Fruit fly (Drosophila melanogaster): ENCODE results near the gene CG43680.
A peak's percentile ranks its signal among the peaks of the same experiment; 100 is the strongest.

CG43680 gene

dm6 chr3L:15093929-15094588 lies 40.9 kb upstream of the CG43680 start (continued):
- no peak for TF ChIP-seq CG1621 (tag; optimal IDR thresholded peaks at IDR 0.05)
- peak; percentile 19 for TF ChIP-seq Hr4 (GFP tag; optimal IDR thresholded peaks at IDR 0.05)
- peak; percentile 73 for TF ChIP-seq Eip78C (GFP tag)
- peak; percentile 32 for TF ChIP-seq CG6808 (GFP tag; optimal IDR thresholded peaks at IDR 0.05)
- TF ChIP-seq ss (GFP tag; optimal IDR thresholded peaks at IDR 0.05): no peak
- TF ChIP-seq Eip75B (GFP tag; optimal IDR thresholded peaks at IDR 0.05): peak; percentile 15
- TF ChIP-seq lz (GFP tag; optimal IDR thresholded peaks at IDR 0.05): peak; percentile 2
- no peak for TF ChIP-seq Lpt (GFP tag; optimal IDR thresholded peaks at IDR 0.05)
- peak; percentile 20 for TF ChIP-seq Hr39 (GFP tag; optimal IDR thresholded peaks at IDR 0.05)
- TF ChIP-seq CG11902 (GFP tag; optimal IDR thresholded peaks at IDR 0.05): no peak
- TF ChIP-seq Sox15 (GFP tag; optimal IDR thresholded peaks at IDR 0.05): no peak
- no peak for TF ChIP-seq CG3919 (GFP tag; optimal IDR thresholded peaks at IDR 0.05)
- no peak for TF ChIP-seq Hr38 (GFP tag; optimal IDR thresholded peaks at IDR 0.05)
- peak; percentile 35 for TF ChIP-seq pdm3 (GFP tag; optimal IDR thresholded peaks at IDR 0.05)
- no peak for TF ChIP-seq CG32006 (GFP tag; optimal IDR thresholded peaks at IDR 0.05)

DNA sequence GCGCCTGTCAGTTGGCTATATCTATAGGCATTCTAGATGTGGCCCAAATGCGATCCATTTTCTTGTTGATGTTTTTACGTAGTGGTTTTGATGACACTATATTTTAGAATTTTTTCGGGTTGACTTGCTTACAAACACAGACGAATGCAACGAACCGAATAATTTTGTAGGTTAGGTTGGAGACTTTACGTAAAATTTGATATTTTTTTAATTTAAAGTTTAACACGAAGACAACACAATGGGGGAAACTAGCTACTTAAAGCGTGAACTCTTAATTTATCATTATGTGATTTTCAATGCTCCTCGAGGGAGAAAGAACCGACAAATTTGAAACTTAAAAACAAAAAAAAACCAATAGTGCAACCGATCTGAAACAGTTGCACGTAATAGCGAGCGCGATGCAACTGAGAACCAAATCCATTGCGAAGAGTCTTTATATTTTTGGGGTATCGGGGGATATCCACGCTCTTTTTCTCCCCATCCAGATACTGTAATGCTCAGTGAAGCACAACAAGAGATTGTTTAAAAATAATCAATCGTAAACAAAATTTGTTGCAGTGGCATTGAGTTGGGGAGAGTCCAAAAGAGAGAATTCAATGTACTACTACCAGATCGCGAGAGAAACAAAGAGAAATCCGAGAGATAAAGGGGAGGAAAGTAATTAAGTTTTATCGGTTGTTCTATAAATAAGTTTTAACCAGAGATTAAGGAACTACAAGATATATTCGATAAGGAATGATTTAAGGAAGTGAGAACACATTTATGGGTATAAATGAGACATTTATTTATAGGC lies 36.9 kb upstream of the CG43680 start:
- TF ChIP-seq Met (GFP tag; optimal IDR thresholded peaks at IDR 0.05): no peak
- TF ChIP-seq CG10669 (GFP tag; optimal IDR thresholded peaks at IDR 0.05): no peak
- no peak for TF ChIP-seq esn (GFP tag; optimal IDR thresholded peaks at IDR 0.05)

DNA sequence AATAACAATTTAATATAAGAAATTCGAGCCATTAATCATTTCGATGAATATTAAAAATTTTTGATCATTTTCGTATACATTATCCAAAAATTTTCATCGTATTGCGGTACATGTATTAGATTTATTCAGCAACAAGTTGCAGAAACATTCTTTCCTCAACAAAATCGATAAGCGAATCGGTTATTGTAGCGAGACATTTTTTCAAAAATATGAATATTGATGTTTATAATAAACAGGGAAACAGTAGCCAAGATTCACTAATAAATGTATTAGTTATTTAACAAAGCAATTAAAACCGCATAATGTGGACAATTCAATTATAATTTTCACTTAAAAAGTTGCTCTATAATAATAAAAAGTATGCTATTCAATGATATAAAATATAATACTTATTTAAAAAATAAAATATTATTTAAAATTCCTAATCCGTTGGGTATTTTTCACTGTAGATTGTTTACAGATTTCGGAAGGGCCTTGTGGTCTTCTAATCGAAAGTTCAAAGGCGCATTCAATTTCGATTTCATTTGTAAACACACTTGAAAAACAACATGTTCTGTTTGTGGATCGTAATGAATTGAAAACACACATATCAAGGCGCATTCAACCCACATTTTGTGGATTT lies 36.0 kb upstream of the CG43680 start:
- TF ChIP-seq CG3919 (GFP tag; optimal IDR thresholded peaks at IDR 0.05) (no peak), CG6808 (GFP tag; optimal IDR thresholded peaks at IDR 0.05) (no peak), ss (GFP tag; optimal IDR thresholded peaks at IDR 0.05) (no peak), cyc (GFP tag; optimal IDR thresholded peaks at IDR 0.05) (no peak), salr (GFP tag; optimal IDR thresholded peaks at IDR 0.05) (no peak), CG11762 (GFP tag; optimal IDR thresholded peaks at IDR 0.05; ENCODE audit: insufficient read depth) (no peak), Eip93F (GFP tag; optimal IDR thresholded peaks at IDR 0.05) (no peak), esn (GFP tag; optimal IDR thresholded peaks at IDR 0.05) (no peak), CG15336 (GFP tag; IDR thresholded peaks at IDR 0.05) (no peak), CG3032 (tag; optimal IDR thresholded peaks at IDR 0.05) (no peak), vri (GFP tag; optimal IDR thresholded peaks at IDR 0.05) (no peak), Lpt (GFP tag; optimal IDR thresholded peaks at IDR 0.05) (no peak), Hr4 (GFP tag; optimal IDR thresholded peaks at IDR 0.05) (no peak), Sox102F (GFP tag; optimal IDR thresholded peaks at IDR 0.05) (no peak)

- TF ChIP-seq CG15336 (GFP tag; IDR thresholded peaks at IDR 0.05): peak; percentile 17; the same call in 1 of the 2 replicates
- TF ChIP-seq svp (GFP tag): peak; percentile 95
- TF ChIP-seq CG6276 (GFP tag; optimal IDR thresholded peaks at IDR 0.05): peak; percentile 5
- TF ChIP-seq CG6163 (GFP tag; IDR thresholded peaks at IDR 0.05): no peak
- TF ChIP-seq Sox14 (GFP tag; optimal IDR thresholded peaks at IDR 0.05): no peak
These were observed 35.1 kb upstream of the CG43680 start for dm6 chr3L:15088285-15088684.

- no peak for TF ChIP-seq Met (GFP tag; optimal IDR thresholded peaks at IDR 0.05)
- TF ChIP-seq vri (GFP tag; optimal IDR thresholded peaks at IDR 0.05): no peak
- TF ChIP-seq CG34406 (GFP tag; optimal IDR thresholded peaks at IDR 0.05): no peak
- no peak for TF ChIP-seq Eip93F (GFP tag; optimal IDR thresholded peaks at IDR 0.05)
- TF ChIP-seq CG11762 (GFP tag; optimal IDR thresholded peaks at IDR 0.05; ENCODE audit: insufficient read depth): no peak
- no peak for TF ChIP-seq CG8632 (GFP tag; optimal IDR thresholded peaks at IDR 0.05)
- TF ChIP-seq CG6854 (GFP tag; optimal IDR thresholded peaks at IDR 0.05): no peak
- TF ChIP-seq achi (GFP tag; optimal IDR thresholded peaks at IDR 0.05): no peak
- TF ChIP-seq cyc (GFP tag; optimal IDR thresholded peaks at IDR 0.05): no peak
- TF ChIP-seq CG6276 (GFP tag; optimal IDR thresholded peaks at IDR 0.05): no peak
- TF ChIP-seq dsx (GFP tag; optimal IDR thresholded peaks at IDR 0.05; ENCODE audit: poor library complexity, severe bottlenecking): no peak
- TF ChIP-seq dac (GFP tag; optimal IDR thresholded peaks at IDR 0.05): no peak
- TF ChIP-seq salr (GFP tag; optimal IDR thresholded peaks at IDR 0.05): no peak
- TF ChIP-seq lz (GFP tag; optimal IDR thresholded peaks at IDR 0.05): no peak
- no peak for TF ChIP-seq Lpt (GFP tag; optimal IDR thresholded peaks at IDR 0.05)
- TF ChIP-seq pdm3 (GFP tag; optimal IDR thresholded peaks at IDR 0.05): no peak
- no peak for TF ChIP-seq svp (GFP tag)
These were observed 31.1 kb upstream of the CG43680 start for dm6 chr3L:15084288-15084687.

All from whole organism, prepupa.